Worm (Caenorhabditis elegans): Measurements from ENCODE around the gene grd-5.

ce11 chrV:8623754-8624153 is 4.9 kb downstream of the grd-5 start, which contains the start of gene F41E6.17:
- TF ChIP-seq ceh-40 (GFP tag; IDR thresholded peaks at IDR 0.05) (no peak), F57C9.4 (tag; optimal IDR thresholded peaks at IDR 0.05) (no peak), unc-130 (GFP tag; optimal IDR thresholded peaks at IDR 0.05) (no peak)
